Fruit fly (Drosophila melanogaster): ENCODE results near the gene Anp.

Anp gene

dm6 chr3R:30204004-30204603 lies 5.6 kb upstream of the Anp start (continued):
- TF ChIP-seq tx (GFP tag; optimal IDR thresholded peaks at IDR 0.05) (no peak), Oli (tag; optimal IDR thresholded peaks at IDR 0.05) (no peak), CG6272 (GFP tag; IDR thresholded peaks at IDR 0.05) (no peak), grn (GFP tag; optimal IDR thresholded peaks at IDR 0.05) (peak; percentile 94), CG4730 (GFP tag; IDR thresholded peaks at IDR 0.05) (no peak), Antp (GFP tag; optimal IDR thresholded peaks at IDR 0.05) (no peak), Med (GFP tag) (peak; percentile 79), HmgZ (tag; optimal IDR thresholded peaks at IDR 0.05) (peak; percentile 16), pan (optimal IDR thresholded peaks at IDR 0.05) (no peak), pan (GFP tag; optimal IDR thresholded peaks at IDR 0.05 in 1 of 2, IDR thresholded peaks at IDR 0.05 in 1 of 2) (peak in 1 of 2 experiments; percentile 19), Jarid2 (GFP tag; optimal IDR thresholded peaks at IDR 0.05) (no peak), CG9609 (GFP tag; optimal IDR thresholded peaks at IDR 0.05) (no peak), MTF-1 (GFP tag; optimal IDR thresholded peaks at IDR 0.05; ENCODE audit: borderline replicate concordance) (no peak), CG10321 (GFP tag; IDR thresholded peaks at IDR 0.05) (no peak), Deaf1 (tag; optimal IDR thresholded peaks at IDR 0.05) (no peak), Trl (optimal IDR thresholded peaks at IDR 0.05) (peak in 1 of 2 experiments; percentile 51), Trl (GFP tag; optimal IDR thresholded peaks at IDR 0.05) (no peak), sd (tag; optimal IDR thresholded peaks at IDR 0.05) (peak; percentile 70), vnd (GFP tag; IDR thresholded peaks at IDR 0.05; ENCODE audit: partially characterized antibody) (no peak), CG12236 (GFP tag; optimal IDR thresholded peaks at IDR 0.05) (no peak), hb (GFP tag; IDR thresholded peaks at IDR 0.05; ENCODE audit: partially characterized antibody) (no peak), crol (GFP tag; IDR thresholded peaks at IDR 0.05) (peak; percentile 45; the same call in 1 of the 2 replicates), CG4360 (GFP tag; IDR thresholded peaks at IDR 0.05) (0 out of 2 replicates have a peak, but pooled peaks have one; percentile 7), CG10565 (GFP tag; optimal IDR thresholded peaks at IDR 0.05) (no peak), CG1602 (GFP tag; optimal IDR thresholded peaks at IDR 0.05) (no peak), Kr (GFP tag; optimal IDR thresholded peaks at IDR 0.05) (no peak), CG5180 (GFP tag; optimal IDR thresholded peaks at IDR 0.05) (peak; percentile 33), salm (tag; optimal IDR thresholded peaks at IDR 0.05) (no peak), CG17385 (GFP tag; optimal IDR thresholded peaks at IDR 0.05) (no peak), HLH4C (GFP tag; IDR thresholded peaks at IDR 0.05; ENCODE audit: partially characterized antibody) (0 out of 3 replicates have a peak, but pooled peaks have one; percentile 8), NfI (GFP tag; optimal IDR thresholded peaks at IDR 0.05) (no peak), CG5953 (GFP tag; IDR thresholded peaks at IDR 0.05) (0 out of 2 replicates have a peak, but pooled peaks have one; percentile 11), Atf6 (GFP tag; IDR thresholded peaks at IDR 0.05) (0 out of 2 replicates have a peak, but pooled peaks have one; percentile 10), CG4854 (GFP tag; optimal IDR thresholded peaks at IDR 0.05) (no peak), Aef1 (GFP tag; IDR thresholded peaks at IDR 0.05) (no peak), Dp (GFP tag; optimal IDR thresholded peaks at IDR 0.05) (no peak), CG2199 (GFP tag; IDR thresholded peaks at IDR 0.05) (peak; percentile 68; the same call in 1 of the 3 replicates), lov (optimal IDR thresholded peaks at IDR 0.05) (no peak), lov (GFP tag; IDR thresholded peaks at IDR 0.05) (no peak), Eip74EF (GFP tag; optimal IDR thresholded peaks at IDR 0.05) (no peak), Hand (GFP tag; optimal IDR thresholded peaks at IDR 0.05) (no peak)

dm6 chr3R:30205946-30206345 lies 3.8 kb upstream of the Anp start:
- TF ChIP-seq E2f2 (GFP tag; IDR thresholded peaks at IDR 0.05) (peak; percentile 90), CG15514 (GFP tag; optimal IDR thresholded peaks at IDR 0.05) (peak; percentile 71), CG6683 (GFP tag; optimal IDR thresholded peaks at IDR 0.05) (no peak), Dbx (GFP tag; IDR thresholded peaks at IDR 0.05) (peak; percentile 44; the same call in 1 of the 3 replicates), CG11504 (tag; optimal IDR thresholded peaks at IDR 0.05) (peak; percentile 72), Dp (GFP tag; optimal IDR thresholded peaks at IDR 0.05) (peak; percentile 75), CG1792 (GFP tag; optimal IDR thresholded peaks at IDR 0.05) (no peak), CG8290 (GFP tag; optimal IDR thresholded peaks at IDR 0.05) (no peak), CG8290 (tag; optimal IDR thresholded peaks at IDR 0.05) (peak in 1 of 2 experiments; percentile 11), CG12769 (tag; optimal IDR thresholded peaks at IDR 0.05) (peak; percentile 6), sens (GFP tag) (peak; percentile 12), Hr51 (GFP tag; optimal IDR thresholded peaks at IDR 0.05) (peak in 1 of 2 experiments; percentile 54), CG6254 (GFP tag; optimal IDR thresholded peaks at IDR 0.05) (peak; percentile 98)
